Worm (Caenorhabditis elegans) whole organism, L1 larva: ENCODE data around the gene F20B6.6.

Experiments used
- ceh-82 ChIP-seq, 3 experiments: fragments of 150-350 bp in 1 of 3; sonication (generic microtip) in 2 of 3; optimal IDR thresholded peaks; 2 replicates each; lab custom pipeline; 2014 to 2017; ENCODE audit warnings: missing biosample characterization in 3 of 3, missing genetic modification characterization in 3 of 3
- fkh-10 ChIP-seq: sonication (generic microtip); optimal IDR thresholded peaks from 2 replicates; lab custom pipeline; 2017; ENCODE audit warnings: missing biosample characterization, missing genetic modification reagents, missing genetic modification characterization
- fos-1 ChIP-seq: fragments of 150-350 bp; optimal IDR thresholded peaks from 2 replicates; lab custom pipeline; 2014; ENCODE audit warnings: missing biosample characterization, missing genetic modification characterization
- lin-13 ChIP-seq: fragments of 150-350 bp; optimal IDR thresholded peaks from 2 replicates; lab custom pipeline; 2014; ENCODE audit warnings: missing biosample characterization, missing genetic modification reagents, missing genetic modification characterization
- lsy-2 ChIP-seq, 2 experiments: fragments of 150-350 bp; optimal IDR thresholded peaks; 2 replicates each; lab custom pipeline; 2014; ENCODE audit warnings: missing biosample characterization in 2 of 2, missing genetic modification characterization in 2 of 2
- nhr-12 ChIP-seq: sonication (generic microtip); optimal IDR thresholded peaks from 2 replicates; lab custom pipeline; 2017; ENCODE audit warnings: missing biosample characterization, missing genetic modification characterization
- nhr-237 ChIP-seq: fragments of 150-350 bp; optimal IDR thresholded peaks from 2 replicates; lab custom pipeline; 2014; ENCODE audit warnings: missing biosample characterization, missing genetic modification characterization
- nhr-77 ChIP-seq: fragments of 150-350 bp; optimal IDR thresholded peaks from 2 replicates; lab custom pipeline; 2014; ENCODE audit warnings: missing biosample characterization, missing genetic modification characterization
- unc-62 ChIP-seq: fragments of 150-350 bp; optimal IDR thresholded peaks from 2 replicates; lab custom pipeline; 2014; ENCODE audit warnings: missing biosample characterization, missing genetic modification reagents, missing genetic modification characterization

ce11 chrX:4157896-4158295 is 44.1 kb downstream of the F20B6.6 start:
- TF ChIP-seq nhr-237 (no peak), lsy-2 (tag; optimal IDR thresholded peaks at IDR 0.05; lab: Kevin White, UChicago) (no peak), nhr-12 (tag; lab: Kevin White, UChicago) (no peak), lin-13 (GFP tag; lab: Kevin White, UChicago) (no peak), fos-1 (tag; lab: Kevin White, UChicago) (no peak), ceh-82 (tag; optimal IDR thresholded peaks at IDR 0.05; lab: Kevin White, UChicago) (no peak), unc-62 (GFP tag; lab: Kevin White, UChicago) (no peak), fkh-10 (GFP tag; lab: Kevin White, UChicago) (no peak), nhr-77 (tag; lab: Kevin White, UChicago) (no peak)
